Worm (Caenorhabditis elegans): ENCODE measurements around the gene spon-1.

ce11 chrII:7073537-7073913, 42.8 kb upstream of the spon-1 start, which contains the start of gene kat-1:
- no peak for TF ChIP-seq unc-39 (tag; optimal IDR thresholded peaks at IDR 0.05)
- TF ChIP-seq unc-62 (GFP tag; optimal IDR thresholded peaks at IDR 0.05) = no peak
- TF ChIP-seq skn-1 (tag; optimal IDR thresholded peaks at IDR 0.05) = no peak
- no peak for TF ChIP-seq nhr-11 (tag; optimal IDR thresholded peaks at IDR 0.05)
- no peak for TF ChIP-seq ztf-4 (tag; optimal IDR thresholded peaks at IDR 0.05)
